Worm (Caenorhabditis elegans): Measurements from ENCODE around the gene C09G9.5.

Gene C09G9.5

ce11 chrIV:8920284-8920806 lies 34.0 kb downstream of the C09G9.5 start:
- TF ChIP-seq ztf-11 (tag; optimal IDR thresholded peaks at IDR 0.05): no peak
- TF ChIP-seq elt-1 (tag; optimal IDR thresholded peaks at IDR 0.05; ENCODE audit: borderline replicate concordance, insufficient read depth): no peak
- TF ChIP-seq ces-1 (GFP tag; optimal IDR thresholded peaks at IDR 0.05): peak; percentile 74
- peak; percentile 40 for TF ChIP-seq unc-120 (tag; optimal IDR thresholded peaks at IDR 0.05; ENCODE audit: poor library complexity, severe bottlenecking)

- peak; percentile 22 for TF ChIP-seq mls-2 (tag; optimal IDR thresholded peaks at IDR 0.05)
- TF ChIP-seq unc-120 (tag; optimal IDR thresholded peaks at IDR 0.05; ENCODE audit: poor library complexity, severe bottlenecking): no peak
- peak; percentile 77 for TF ChIP-seq ces-1 (GFP tag; optimal IDR thresholded peaks at IDR 0.05)
Observed at ce11 chrIV:8921166-8921565, 34.8 kb downstream of the C09G9.5 start.

ce11 chrIV:8921956-8922355 lies 35.6 kb downstream of the C09G9.5 start, which contains the start of gene D1046.16:
D1046.16 (plus strand) TSS chrIV:8922150.
- TF ChIP-seq unc-120 (tag; optimal IDR thresholded peaks at IDR 0.05; ENCODE audit: poor library complexity, severe bottlenecking) (no peak), nhr-237 (tag; optimal IDR thresholded peaks at IDR 0.05) (no peak), ceh-39 (tag; optimal IDR thresholded peaks at IDR 0.05) (peak; percentile 67), lin-13 (tag; optimal IDR thresholded peaks at IDR 0.05) (no peak), mep-1 (tag; optimal IDR thresholded peaks at IDR 0.05) (no peak), ham-2 (GFP tag; optimal IDR thresholded peaks at IDR 0.05) (peak; percentile 25), ceh-83 (GFP tag; optimal IDR thresholded peaks at IDR 0.05) (no peak), bed-3 (GFP tag; optimal IDR thresholded peaks at IDR 0.05) (no peak), elt-3 (tag; optimal IDR thresholded peaks at IDR 0.05) (no peak), nhr-2 (tag; optimal IDR thresholded peaks at IDR 0.05) (peak; percentile 97), pha-4 (tag; optimal IDR thresholded peaks at IDR 0.05) (no peak), hlh-1 (tag; optimal IDR thresholded peaks at IDR 0.05) (no peak), sptf-1 (tag; optimal IDR thresholded peaks at IDR 0.05) (no peak), nhr-76 (tag; optimal IDR thresholded peaks at IDR 0.05) (no peak), ces-1 (GFP tag; optimal IDR thresholded peaks at IDR 0.05) (no peak), zip-8 (tag; optimal IDR thresholded peaks at IDR 0.05) (no peak), elt-1 (tag; optimal IDR thresholded peaks at IDR 0.05; ENCODE audit: borderline replicate concordance, insufficient read depth) (no peak), lin-32 (GFP tag; optimal IDR thresholded peaks at IDR 0.05) (no peak), tbx-8 (GFP tag; optimal IDR thresholded peaks at IDR 0.05) (no peak), snpc-4 (tag; optimal IDR thresholded peaks at IDR 0.05) (no peak), unc-62 (GFP tag; optimal IDR thresholded peaks at IDR 0.05) (no peak), nhr-12 (tag; optimal IDR thresholded peaks at IDR 0.05) (no peak), sem-2 (GFP tag; optimal IDR thresholded peaks at IDR 0.05) (no peak), flh-1 (GFP tag; optimal IDR thresholded peaks at IDR 0.05) (no peak)

ce11 chrIV:8923381-8923780 lies 37.1 kb downstream of the C09G9.5 start:
- TF ChIP-seq unc-120 (tag; optimal IDR thresholded peaks at IDR 0.05; ENCODE audit: poor library complexity, severe bottlenecking) (no peak), drap-1 (GFP tag; optimal IDR thresholded peaks at IDR 0.05) (no peak), elt-3 (tag; optimal IDR thresholded peaks at IDR 0.05) (no peak), mab-5 (tag; optimal IDR thresholded peaks at IDR 0.05) (no peak), snpc-4 (tag; optimal IDR thresholded peaks at IDR 0.05) (no peak), ceh-43 (GFP tag; optimal IDR thresholded peaks at IDR 0.05) (no peak), mep-1 (tag; optimal IDR thresholded peaks at IDR 0.05) (no peak), ceh-83 (GFP tag; optimal IDR thresholded peaks at IDR 0.05) (no peak), ztf-11 (tag; optimal IDR thresholded peaks at IDR 0.05) (no peak), nhr-76 (tag; optimal IDR thresholded peaks at IDR 0.05) (no peak), mls-2 (tag; optimal IDR thresholded peaks at IDR 0.05) (no peak), bed-3 (GFP tag; optimal IDR thresholded peaks at IDR 0.05) (no peak), sem-2 (GFP tag; optimal IDR thresholded peaks at IDR 0.05) (no peak), ceh-39 (tag; optimal IDR thresholded peaks at IDR 0.05) (no peak), cnd-1 (tag; optimal IDR thresholded peaks at IDR 0.05) (no peak), sptf-1 (tag; optimal IDR thresholded peaks at IDR 0.05) (no peak), nhr-2 (tag; optimal IDR thresholded peaks at IDR 0.05) (no peak)

ce11 chrIV:8924126-8924525 lies 37.8 kb downstream of the C09G9.5 start:
- TF ChIP-seq ceh-43 (GFP tag; optimal IDR thresholded peaks at IDR 0.05): no peak
- TF ChIP-seq snpc-4 (tag; optimal IDR thresholded peaks at IDR 0.05): no peak
- no peak for TF ChIP-seq ces-1 (GFP tag; optimal IDR thresholded peaks at IDR 0.05)
- TF ChIP-seq lin-32 (GFP tag; optimal IDR thresholded peaks at IDR 0.05): no peak
- TF ChIP-seq tbx-8 (GFP tag; optimal IDR thresholded peaks at IDR 0.05): no peak
- TF ChIP-seq mab-5 (tag; optimal IDR thresholded peaks at IDR 0.05): no peak
- TF ChIP-seq ham-2 (GFP tag; optimal IDR thresholded peaks at IDR 0.05): no peak
- TF ChIP-seq flh-1 (GFP tag; optimal IDR thresholded peaks at IDR 0.05): no peak
- no peak for TF ChIP-seq nhr-76 (tag; optimal IDR thresholded peaks at IDR 0.05)
- no peak for TF ChIP-seq ztf-11 (tag; optimal IDR thresholded peaks at IDR 0.05)
- TF ChIP-seq nhr-28 (tag; optimal IDR thresholded peaks at IDR 0.05): no peak
- no peak for TF ChIP-seq unc-120 (tag; optimal IDR thresholded peaks at IDR 0.05; ENCODE audit: poor library complexity, severe bottlenecking)
- TF ChIP-seq nhr-12 (tag; optimal IDR thresholded peaks at IDR 0.05): no peak
- TF ChIP-seq ceh-83 (GFP tag; optimal IDR thresholded peaks at IDR 0.05): no peak
- TF ChIP-seq zip-8 (tag; optimal IDR thresholded peaks at IDR 0.05): no peak
- TF ChIP-seq lin-13 (tag; optimal IDR thresholded peaks at IDR 0.05): no peak
- TF ChIP-seq nhr-237 (tag; optimal IDR thresholded peaks at IDR 0.05): no peak
- no peak for TF ChIP-seq mep-1 (tag; optimal IDR thresholded peaks at IDR 0.05)
